Fruit fly (Drosophila melanogaster) whole organism, prepupa: ENCODE data around the gene Rcd7.

ENCODE experiments used
- CG3032 ChIP-seq: fragments of 200-800 bp; optimal IDR thresholded peaks from 2 replicates; lab custom pipeline; 2019; ENCODE audit warnings: missing biosample characterization, mild to moderate bottlenecking, missing genetic modification characterization, moderate library complexity
- CG6163 ChIP-seq: fragments of 200-800 bp; sonication (Bioruptor generic); IDR thresholded peaks from 3 replicates; pipeline ENCODE4 v1.3.6; 2022; ENCODE audit warnings: missing biosample characterization, missing genetic modification characterization
- Ets21C ChIP-seq: fragments of 200-800 bp; sonication (Bioruptor generic); optimal IDR thresholded peaks from 3 replicates; lab custom pipeline; 2016; ENCODE audit warnings: missing biosample characterization, missing genetic modification characterization
- Hr39 ChIP-seq: fragments of 200-800 bp; sonication (Bioruptor generic); optimal IDR thresholded peaks from 2 replicates; lab custom pipeline; 2016; ENCODE audit warnings: missing biosample characterization, missing genetic modification characterization
- Hr4 ChIP-seq: fragments of 200-800 bp; sonication (Bioruptor generic); optimal IDR thresholded peaks from 3 replicates; lab custom pipeline; 2016; ENCODE audit warnings: missing biosample characterization, missing genetic modification characterization
- Sox14 ChIP-seq: fragments of 200-800 bp; sonication (Bioruptor generic); optimal IDR thresholded peaks from 3 replicates; lab custom pipeline; 2016; ENCODE audit warnings: missing biosample characterization, missing genetic modification characterization
- acj6 ChIP-seq: fragments of 200-800 bp; sonication (Bioruptor generic); optimal IDR thresholded peaks from 3 replicates; lab custom pipeline; 2016; ENCODE audit warnings: missing biosample characterization, missing genetic modification characterization
- fd85E ChIP-seq: fragments of 200-800 bp; sonication (Bioruptor generic); optimal IDR thresholded peaks from 3 replicates; lab custom pipeline; 2016; ENCODE audit warnings: missing biosample characterization, missing genetic modification characterization
- lz ChIP-seq: fragments of 200-800 bp; sonication (Bioruptor generic); optimal IDR thresholded peaks from 3 replicates; lab custom pipeline; 2016; ENCODE audit warnings: missing biosample characterization, missing genetic modification characterization
- pdm3 ChIP-seq: fragments of 200-800 bp; sonication (Bioruptor generic); optimal IDR thresholded peaks from 3 replicates; lab custom pipeline; 2016; ENCODE audit warnings: missing biosample characterization, missing genetic modification characterization
- spab ChIP-seq: fragments of 200-800 bp; sonication (Bioruptor generic); optimal IDR thresholded peaks from 2 replicates; lab custom pipeline; 2017; ENCODE audit warnings: missing biosample characterization, mild to moderate bottlenecking, missing genetic modification characterization, missing genetic modification reagents

DNA sequence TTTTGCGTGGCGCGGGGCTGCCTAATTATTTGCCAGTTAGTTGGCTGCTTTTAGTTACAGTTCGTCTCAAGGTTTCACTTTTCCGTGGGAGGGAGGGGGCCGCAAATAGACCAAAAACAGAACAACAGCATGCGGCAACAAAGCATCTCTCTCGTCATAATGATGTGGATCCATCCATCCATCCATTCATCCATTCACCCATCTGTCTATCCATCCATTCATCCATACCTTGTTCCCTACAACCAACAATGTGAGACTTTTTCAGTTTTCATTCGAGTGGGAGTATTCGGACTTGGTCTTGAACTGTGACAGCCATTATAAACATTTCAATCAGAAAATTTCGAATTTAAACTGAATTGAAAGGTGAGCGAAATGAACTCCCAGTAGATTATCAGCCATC, 34.4 kb downstream of the Rcd7 start:
- no peak for TF ChIP-seq CG6163 (GFP tag; lab: Robert Waterston, UW)
- TF ChIP-seq pdm3 (GFP tag; lab: Kevin White, UChicago): no peak
- no peak for TF ChIP-seq Ets21C (GFP tag; lab: Kevin White, UChicago)
- no peak for TF ChIP-seq Hr4
- TF ChIP-seq Sox14 (GFP tag; lab: Kevin White, UChicago): no peak
- no peak for TF ChIP-seq lz (GFP tag; lab: Kevin White, UChicago)
- no peak for TF ChIP-seq acj6 (GFP tag; lab: Kevin White, UChicago)
- no peak for TF ChIP-seq fd85E (GFP tag; lab: Kevin White, UChicago)
- TF ChIP-seq spab (GFP tag; lab: Kevin White, UChicago): no peak
- TF ChIP-seq Hr39: no peak
- no peak for TF ChIP-seq CG3032 (tag; lab: Kevin White, UChicago)
